Worm (Caenorhabditis elegans) whole organism, L3 larva: ENCODE data around the gene ttc-4.
A peak's percentile ranks its signal among the peaks of the same experiment; 100 is the strongest.

Source experiments
- R02D3.7 ChIP-seq: fragments of 150-350 bp; optimal IDR thresholded peaks from 2 replicates; lab custom pipeline; 2014; ENCODE audit warnings: missing biosample characterization, missing genetic modification characterization
- ZK546.5 ChIP-seq: sonication (generic microtip); optimal IDR thresholded peaks from 2 replicates; lab custom pipeline; 2017; ENCODE audit warnings: missing biosample characterization, missing genetic modification characterization
- aly-2 ChIP-seq: fragments of 150-350 bp; optimal IDR thresholded peaks from 2 replicates; lab custom pipeline; 2014; ENCODE audit warnings: missing biosample characterization, missing genetic modification characterization
- ama-1 ChIP-seq: fragments of 150-350 bp; optimal IDR thresholded peaks from 2 replicates; lab custom pipeline; 2018
- ceh-16 ChIP-seq: sonication (generic microtip); optimal IDR thresholded peaks from 2 replicates; lab custom pipeline; 2017; ENCODE audit warnings: missing biosample characterization, missing genetic modification characterization
- ceh-28 ChIP-seq: fragments of 150-350 bp; optimal IDR thresholded peaks from 2 replicates; lab custom pipeline; 2014; ENCODE audit warnings: missing biosample characterization, missing genetic modification reagents, missing genetic modification characterization
- ceh-82 ChIP-seq: fragments of 150-350 bp; optimal IDR thresholded peaks from 2 replicates; lab custom pipeline; 2014; ENCODE audit warnings: missing biosample characterization, missing genetic modification characterization
- ceh-9 ChIP-seq: sonication (generic microtip); optimal IDR thresholded peaks from 2 replicates; lab custom pipeline; 2018; ENCODE audit warnings: missing biosample characterization, missing genetic modification characterization
- daf-12 ChIP-seq: fragments of 150-350 bp; optimal IDR thresholded peaks from 2 replicates; lab custom pipeline; 2014; ENCODE audit warnings: missing biosample characterization, missing genetic modification reagents, missing genetic modification characterization
- egl-27 ChIP-seq: sonication (generic microtip); optimal IDR thresholded peaks from 4 replicates; lab custom pipeline; 2017; ENCODE audit warnings: missing biosample characterization, missing genetic modification reagents, missing genetic modification characterization
- egl-5 ChIP-seq: fragments of 150-350 bp; optimal IDR thresholded peaks from 2 replicates; lab custom pipeline; 2017; ENCODE audit warnings: missing biosample characterization, missing genetic modification reagents, missing genetic modification characterization, inconsistent platforms
- elt-1 ChIP-seq: fragments of 150-350 bp; optimal IDR thresholded peaks from 2 replicates; lab custom pipeline; 2014; ENCODE audit warnings: missing biosample characterization, missing genetic modification characterization
- elt-2 ChIP-seq: sonication (generic microtip); optimal IDR thresholded peaks from 2 replicates; lab custom pipeline; 2016; ENCODE audit warnings: missing genetic modification reagents, mild to moderate bottlenecking, missing genetic modification characterization, missing compliant biosample characterization
- elt-3 ChIP-seq, 3 experiments: fragments of 150-350 bp in 1 of 3; sonication (generic microtip) in 2 of 3; optimal IDR thresholded peaks; 2 replicates in 2 of 3; 4 replicates in 1 of 3; lab custom pipeline; 2014 to 2017; ENCODE audit warnings: missing biosample characterization in 3 of 3, missing genetic modification characterization in 3 of 3
- eor-1 ChIP-seq, 2 experiments: fragments of 150-350 bp; optimal IDR thresholded peaks; 2 replicates each; lab custom pipeline; 2014 to 2018; ENCODE audit warnings: missing biosample characterization in 2 of 2, missing genetic modification characterization in 2 of 2
- fkh-10 ChIP-seq: sonication (generic microtip); optimal IDR thresholded peaks from 2 replicates; lab custom pipeline; 2017; ENCODE audit warnings: missing biosample characterization, missing genetic modification reagents, missing genetic modification characterization
- fkh-2 ChIP-seq: fragments of 150-350 bp; optimal IDR thresholded peaks from 2 replicates; lab custom pipeline; 2014; ENCODE audit warnings: missing biosample characterization, missing genetic modification reagents, missing genetic modification characterization
- fos-1 ChIP-seq: fragments of 150-350 bp; optimal IDR thresholded peaks from 2 replicates; lab custom pipeline; 2014; ENCODE audit warnings: missing biosample characterization, missing genetic modification characterization
- hmg-11 ChIP-seq: sonication (generic microtip); optimal IDR thresholded peaks from 2 replicates; lab custom pipeline; 2016; ENCODE audit warnings: missing genetic modification characterization, missing compliant biosample characterization
- jun-1 ChIP-seq: fragments of 150-350 bp; optimal IDR thresholded peaks from 2 replicates; lab custom pipeline; 2014; ENCODE audit warnings: missing biosample characterization, missing genetic modification reagents, missing genetic modification characterization
- lin-15B ChIP-seq: fragments of 150-350 bp; optimal IDR thresholded peaks from 2 replicates; lab custom pipeline; 2014; ENCODE audit warnings: missing biosample characterization, missing genetic modification characterization
- lin-39 ChIP-seq: fragments of 150-350 bp; optimal IDR thresholded peaks from 2 replicates; lab custom pipeline; 2018; ENCODE audit warnings: missing biosample characterization, missing genetic modification reagents, missing genetic modification characterization
- lsy-12 ChIP-seq: sonication (generic microtip); optimal IDR thresholded peaks from 2 replicates; lab custom pipeline; 2016; ENCODE audit warnings: mild to moderate bottlenecking, missing genetic modification characterization, missing compliant biosample characterization
- mdl-1 ChIP-seq: fragments of 150-350 bp; optimal IDR thresholded peaks from 2 replicates; lab custom pipeline; 2014; ENCODE audit warnings: missing biosample characterization, missing genetic modification characterization
- mml-1 ChIP-seq: fragments of 150-350 bp; sonication (generic microtip); optimal IDR thresholded peaks from 3 replicates; lab custom pipeline; 2014; ENCODE audit warnings: missing biosample characterization, missing genetic modification characterization
- nfya-1 ChIP-seq: sonication (generic microtip); optimal IDR thresholded peaks from 2 replicates; lab custom pipeline; 2017; ENCODE audit warnings: missing genetic modification characterization, mild to moderate bottlenecking, missing compliant biosample characterization, antibody characterized with exemption, moderate library complexity; ENCODE audit not compliant: insufficient read depth
- nhr-11 ChIP-seq: fragments of 150-350 bp; optimal IDR thresholded peaks from 2 replicates; lab custom pipeline; 2014; ENCODE audit warnings: missing biosample characterization, missing genetic modification characterization
- nhr-12 ChIP-seq: fragments of 150-350 bp; optimal IDR thresholded peaks from 2 replicates; lab custom pipeline; 2014; ENCODE audit warnings: missing biosample characterization, missing genetic modification characterization
- nhr-23 ChIP-seq: fragments of 150-350 bp; optimal IDR thresholded peaks from 2 replicates; lab custom pipeline; 2014; ENCODE audit warnings: missing biosample characterization, missing genetic modification reagents, missing genetic modification characterization
- nhr-237 ChIP-seq: fragments of 150-350 bp; optimal IDR thresholded peaks from 2 replicates; lab custom pipeline; 2014; ENCODE audit warnings: missing biosample characterization, missing genetic modification characterization
- nhr-25 ChIP-seq: sonication (generic microtip); optimal IDR thresholded peaks from 2 replicates; lab custom pipeline; 2017; ENCODE audit warnings: missing biosample characterization, missing genetic modification characterization
- nhr-28 ChIP-seq: fragments of 150-350 bp; optimal IDR thresholded peaks from 2 replicates; lab custom pipeline; 2014; ENCODE audit warnings: missing biosample characterization, missing genetic modification characterization
- nhr-43 ChIP-seq: sonication (generic microtip); optimal IDR thresholded peaks from 2 replicates; lab custom pipeline; 2016; ENCODE audit warnings: mild to moderate bottlenecking, missing genetic modification characterization, missing compliant biosample characterization; ENCODE audit not compliant: poor library complexity, severe bottlenecking
- nhr-67 ChIP-seq: fragments of 150-350 bp; optimal IDR thresholded peaks from 2 replicates; lab custom pipeline; 2014; ENCODE audit warnings: missing biosample characterization, missing genetic modification characterization
- nhr-76 ChIP-seq: fragments of 150-350 bp; sonication (generic microtip); optimal IDR thresholded peaks from 5 replicates; lab custom pipeline; 2014; ENCODE audit warnings: missing biosample characterization, missing genetic modification characterization
- nhr-77 ChIP-seq: fragments of 150-350 bp; optimal IDR thresholded peaks from 2 replicates; lab custom pipeline; 2014; ENCODE audit warnings: missing biosample characterization, missing genetic modification characterization
- pha-4 ChIP-seq: fragments of 150-350 bp; optimal IDR thresholded peaks from 2 replicates; lab custom pipeline; 2014; ENCODE audit warnings: missing biosample characterization, missing genetic modification reagents, missing genetic modification characterization
- pqm-1 ChIP-seq: fragments of 150-350 bp; optimal IDR thresholded peaks from 2 replicates; lab custom pipeline; 2017; ENCODE audit warnings: missing biosample characterization, missing genetic modification characterization, inconsistent platforms
- sea-2 ChIP-seq: fragments of 150-350 bp; sonication (generic microtip); optimal IDR thresholded peaks from 4 replicates; lab custom pipeline; 2014; ENCODE audit warnings: missing biosample characterization, missing genetic modification reagents, missing genetic modification characterization
- skn-1 ChIP-seq: fragments of 150-350 bp; optimal IDR thresholded peaks from 2 replicates; lab custom pipeline; 2014; ENCODE audit warnings: missing biosample characterization, missing genetic modification characterization
- snpc-4 ChIP-seq: fragments of 150-350 bp; optimal IDR thresholded peaks from 2 replicates; lab custom pipeline; 2014; ENCODE audit warnings: missing biosample characterization, missing genetic modification characterization
- tbx-2 ChIP-seq: sonication (generic microtip); optimal IDR thresholded peaks from 2 replicates; lab custom pipeline; 2016; ENCODE audit warnings: mild to moderate bottlenecking, missing genetic modification characterization, missing compliant biosample characterization
- unc-39 ChIP-seq: sonication (generic microtip); optimal IDR thresholded peaks from 4 replicates; lab custom pipeline; 2017; ENCODE audit warnings: missing biosample characterization, missing genetic modification characterization
- unc-62 ChIP-seq: fragments of 150-350 bp; sonication (generic microtip); optimal IDR thresholded peaks from 4 replicates; lab custom pipeline; 2014; ENCODE audit warnings: missing biosample characterization, missing genetic modification reagents, missing genetic modification characterization
- zag-1 ChIP-seq: fragments of 150-350 bp; optimal IDR thresholded peaks from 2 replicates; lab custom pipeline; 2014; ENCODE audit warnings: missing biosample characterization, missing genetic modification characterization
- ztf-11 ChIP-seq: fragments of 150-350 bp; optimal IDR thresholded peaks from 2 replicates; lab custom pipeline; 2014; ENCODE audit warnings: missing biosample characterization, missing genetic modification characterization
- ztf-4 ChIP-seq: fragments of 150-350 bp; optimal IDR thresholded peaks from 2 replicates; lab custom pipeline; 2014; ENCODE audit warnings: missing biosample characterization, missing genetic modification characterization

The ttc-4 gene

ce11 chrII:5572082-5572746, 22.3 kb upstream of the ttc-4 start:
- TF ChIP-seq elt-2 (tag; lab: Kevin White, UChicago) (peak; percentile 80), ztf-4 (tag; lab: Kevin White, UChicago) (no peak), ama-1 (lab: Kevin White, UChicago) (no peak), nhr-43 (tag; lab: Kevin White, UChicago) (peak; percentile 90), egl-27 (tag; lab: Kevin White, UChicago) (no peak), pqm-1 (tag; lab: Kevin White, UChicago) (peak; percentile 7), unc-39 (tag; lab: Kevin White, UChicago) (no peak), nhr-67 (tag; lab: Kevin White, UChicago) (no peak), nhr-12 (tag; lab: Kevin White, UChicago) (no peak), snpc-4 (tag; lab: Kevin White, UChicago) (no peak), elt-1 (no peak), skn-1 (tag; lab: Kevin White, UChicago) (peak; percentile 48), fos-1 (no peak), fkh-10 (GFP tag; lab: Kevin White, UChicago) (no peak), tbx-2 (no peak), pha-4 (tag; lab: Kevin White, UChicago) (peak; percentile 27), ZK546.5 (tag; lab: Kevin White, UChicago) (no peak), ztf-11 (tag; lab: Kevin White, UChicago) (no peak), elt-3 (tag; optimal IDR thresholded peaks at IDR 0.05; lab: Kevin White, UChicago) (no peak), daf-12 (tag; lab: Kevin White, UChicago) (no peak), egl-5 (tag; lab: Kevin White, UChicago) (no peak), ceh-16 (tag; lab: Kevin White, UChicago) (no peak), lsy-12 (no peak), nhr-23 (tag; lab: Kevin White, UChicago) (peak; percentile 66), aly-2 (no peak), nhr-237 (tag; lab: Kevin White, UChicago) (no peak), sea-2 (GFP tag; lab: Kevin White, UChicago) (no peak), nhr-25 (tag; lab: Kevin White, UChicago) (no peak), jun-1 (tag; lab: Kevin White, UChicago) (no peak), ceh-9 (tag; lab: Kevin White, UChicago) (no peak), nhr-11 (tag; lab: Kevin White, UChicago) (no peak), fkh-2 (no peak), nhr-28 (no peak), lin-15B (tag; lab: Kevin White, UChicago) (no peak), ceh-82 (tag; lab: Kevin White, UChicago) (no peak), ceh-28 (no peak), nhr-77 (tag; lab: Kevin White, UChicago) (no peak), nfya-1 (tag; lab: Kevin White, UChicago) (peak; percentile 35), R02D3.7 (tag; lab: Kevin White, UChicago) (no peak), lin-39 (tag; lab: Kevin White, UChicago) (no peak), mdl-1 (tag; lab: Kevin White, UChicago) (no peak), mml-1 (tag; lab: Kevin White, UChicago) (no peak), unc-62 (GFP tag; lab: Kevin White, UChicago) (no peak), eor-1 (tag; optimal IDR thresholded peaks at IDR 0.05; lab: Kevin White, UChicago) (no peak), zag-1 (no peak), nhr-76 (no peak), hmg-11 (tag; lab: Kevin White, UChicago) (no peak)
